Fruit fly (Drosophila melanogaster): ENCODE measurements around the gene CG4577.

The CG4577 gene

DNA sequence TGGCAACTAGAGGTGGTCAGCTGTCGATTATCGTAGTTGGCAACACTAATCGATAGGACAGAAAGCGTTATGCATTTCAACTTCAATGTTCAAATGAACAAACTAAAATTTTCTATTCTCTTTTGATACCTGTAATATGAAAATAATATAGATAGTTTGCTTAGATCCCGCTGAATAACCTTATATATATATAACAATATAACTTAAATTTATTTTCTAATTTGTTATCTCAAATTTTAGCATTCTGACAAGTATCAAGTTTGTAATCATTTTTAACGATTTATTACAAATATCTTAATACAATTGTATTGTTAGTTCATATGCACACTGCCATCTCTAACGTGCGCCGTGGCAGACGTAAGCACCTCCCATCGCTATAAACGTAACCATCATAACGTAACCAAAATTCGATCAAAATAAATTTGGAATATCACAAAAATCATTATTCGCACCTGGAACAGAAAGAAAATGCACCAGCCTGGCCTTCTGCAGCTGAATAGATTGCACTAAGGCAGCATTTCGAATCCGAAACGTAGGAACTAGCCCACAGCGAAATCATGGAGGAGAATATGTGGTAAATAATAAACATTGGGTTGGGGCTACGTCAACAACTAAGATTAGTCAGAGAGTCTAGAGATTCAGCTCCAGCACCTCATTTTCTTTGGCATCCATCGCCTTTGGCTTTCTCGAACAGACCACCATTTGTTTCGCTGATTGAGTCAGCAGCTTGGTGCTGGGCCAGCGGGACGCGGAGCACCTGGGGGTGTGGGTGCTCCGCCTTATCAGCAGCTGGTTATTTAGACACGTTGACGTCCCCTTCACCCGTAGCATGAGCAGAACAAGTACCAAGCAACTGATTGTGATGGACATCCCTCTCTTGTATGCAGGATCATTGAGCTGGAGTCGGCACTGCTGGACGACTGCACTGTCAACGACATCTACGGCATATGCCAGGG lies 5.3 kb upstream of the CG4577 start, which contains the start of the genes Pino and TBC1D23:
TSS of gene Pino (minus strand) at position 22 of the 956 bp plus-strand sequence.
TSS of gene TBC1D23 (plus strand) at position 385 of the 956 bp plus-strand sequence.
- TF ChIP-seq ey (GFP tag; optimal IDR thresholded peaks at IDR 0.05) (peak; percentile 53), tai (GFP tag; optimal IDR thresholded peaks at IDR 0.05) (no peak), usp (GFP tag; optimal IDR thresholded peaks at IDR 0.05) (no peak), CrebA (GFP tag; optimal IDR thresholded peaks at IDR 0.05; ENCODE audit: borderline replicate concordance) (no peak), CG9705 (GFP tag; optimal IDR thresholded peaks at IDR 0.05) (peak; percentile 57), psq (GFP tag; optimal IDR thresholded peaks at IDR 0.05) (peak; percentile 48), rgr (GFP tag; optimal IDR thresholded peaks at IDR 0.05) (peak; percentile 76), pan (optimal IDR thresholded peaks at IDR 0.05) (no peak), sage (GFP tag; optimal IDR thresholded peaks at IDR 0.05) (no peak), Hr83 (GFP tag; optimal IDR thresholded peaks at IDR 0.05; ENCODE audit: poor library complexity, severe bottlenecking) (peak; percentile 38), woc (GFP tag; optimal IDR thresholded peaks at IDR 0.05) (peak; percentile 60), h (GFP tag; optimal IDR thresholded peaks at IDR 0.05) (peak; percentile 52), Hnf4 (GFP tag; optimal IDR thresholded peaks at IDR 0.05) (no peak), Dfd (GFP tag; optimal IDR thresholded peaks at IDR 0.05) (no peak), Jra (GFP tag; optimal IDR thresholded peaks at IDR 0.05) (peak; percentile 1), Sp1 (GFP tag; optimal IDR thresholded peaks at IDR 0.05) (peak; percentile 70), Myc (optimal IDR thresholded peaks at IDR 0.05) (peak; percentile 57), lola (GFP tag; optimal IDR thresholded peaks at IDR 0.05) (no peak), CG32264 (GFP tag; optimal IDR thresholded peaks at IDR 0.05) (no peak), dsf (GFP tag; optimal IDR thresholded peaks at IDR 0.05; ENCODE audit: borderline replicate concordance) (no peak), Mio (GFP tag; optimal IDR thresholded peaks at IDR 0.05) (no peak), Hr78 (GFP tag; optimal IDR thresholded peaks at IDR 0.05) (no peak), dmrt93B (GFP tag; optimal IDR thresholded peaks at IDR 0.05) (peak; percentile 56), br (GFP tag; optimal IDR thresholded peaks at IDR 0.05) (peak; percentile 50), foxo (GFP tag; optimal IDR thresholded peaks at IDR 0.05) (peak in 1 of 2 experiments; percentile 80), GATAd (GFP tag; optimal IDR thresholded peaks at IDR 0.05) (no peak), jim (GFP tag; optimal IDR thresholded peaks at IDR 0.05) (no peak), fru (GFP tag; optimal IDR thresholded peaks at IDR 0.05) (peak; percentile 57), HLH106 (tag; optimal IDR thresholded peaks at IDR 0.05) (peak; percentile 84), brk (GFP tag; optimal IDR thresholded peaks at IDR 0.05) (no peak), sv (GFP tag; optimal IDR thresholded peaks at IDR 0.05) (peak; percentile 58), Vsx2 (GFP tag; optimal IDR thresholded peaks at IDR 0.05; ENCODE audit: partially characterized antibody) (no peak), Abd-B (GFP tag; optimal IDR thresholded peaks at IDR 0.05) (no peak), Rel (GFP tag; optimal IDR thresholded peaks at IDR 0.05) (no peak), Rel (tag; optimal IDR thresholded peaks at IDR 0.05) (no peak), OdsH (GFP tag; optimal IDR thresholded peaks at IDR 0.05) (peak; percentile 26), Dif (GFP tag; optimal IDR thresholded peaks at IDR 0.05; ENCODE audit: partially characterized antibody) (no peak), N (GFP tag; optimal IDR thresholded peaks at IDR 0.05) (no peak), dl (GFP tag; optimal IDR thresholded peaks at IDR 0.05; ENCODE audit: insufficient read depth in 1 of 2, partially characterized antibody in 2 of 2) (no peak)

DNA sequence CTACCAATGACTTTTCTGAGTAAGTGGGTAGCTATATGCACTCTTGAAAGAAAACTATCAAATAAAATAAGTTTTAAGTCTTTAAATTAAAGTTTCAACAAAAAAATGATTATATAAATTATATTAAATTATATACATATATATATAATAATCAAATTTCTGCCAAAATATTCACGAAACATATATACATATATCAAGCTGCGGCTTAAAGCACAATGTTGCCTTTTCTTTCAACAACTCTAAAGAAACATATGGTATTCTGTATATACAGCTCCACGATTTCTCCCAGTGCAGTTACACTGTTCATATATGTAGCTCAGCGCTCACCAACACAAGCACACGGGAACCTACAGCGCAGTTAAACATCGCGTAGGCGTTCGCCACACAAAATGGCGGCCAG lies 1.0 kb downstream of the CG4577 start:
- TF ChIP-seq h (GFP tag; optimal IDR thresholded peaks at IDR 0.05) (no peak), Hnf4 (GFP tag; optimal IDR thresholded peaks at IDR 0.05) (no peak), psq (GFP tag; optimal IDR thresholded peaks at IDR 0.05) (no peak), CG9705 (GFP tag; optimal IDR thresholded peaks at IDR 0.05) (no peak), Dif (GFP tag; optimal IDR thresholded peaks at IDR 0.05; ENCODE audit: partially characterized antibody) (no peak), Sp1 (GFP tag; optimal IDR thresholded peaks at IDR 0.05) (no peak), br (GFP tag; optimal IDR thresholded peaks at IDR 0.05) (no peak), CG32264 (GFP tag; optimal IDR thresholded peaks at IDR 0.05) (no peak), foxo (GFP tag; optimal IDR thresholded peaks at IDR 0.05) (no peak), woc (GFP tag; optimal IDR thresholded peaks at IDR 0.05) (no peak), CrebA (GFP tag; optimal IDR thresholded peaks at IDR 0.05; ENCODE audit: borderline replicate concordance) (no peak), dsf (GFP tag; optimal IDR thresholded peaks at IDR 0.05; ENCODE audit: borderline replicate concordance) (no peak), pan (optimal IDR thresholded peaks at IDR 0.05) (no peak), Hr78 (GFP tag; optimal IDR thresholded peaks at IDR 0.05) (no peak), OdsH (GFP tag; optimal IDR thresholded peaks at IDR 0.05) (no peak)

Data from whole organism, wandering third instar larva.